Fruit fly (Drosophila melanogaster): Measurements from ENCODE around the gene S.

S gene

dm6 chr2L:1036811-1037296 lies 40.8 kb downstream of the S start, which contains the start of gene gNacalpha:
Gene gNacalpha, plus strand, starts transcription at chr2L:1037246.
- no peak for TF ChIP-seq CTCF (optimal IDR thresholded peaks at IDR 0.05)
- no peak for TF ChIP-seq CG8478 (optimal IDR thresholded peaks at IDR 0.05)

DNA sequence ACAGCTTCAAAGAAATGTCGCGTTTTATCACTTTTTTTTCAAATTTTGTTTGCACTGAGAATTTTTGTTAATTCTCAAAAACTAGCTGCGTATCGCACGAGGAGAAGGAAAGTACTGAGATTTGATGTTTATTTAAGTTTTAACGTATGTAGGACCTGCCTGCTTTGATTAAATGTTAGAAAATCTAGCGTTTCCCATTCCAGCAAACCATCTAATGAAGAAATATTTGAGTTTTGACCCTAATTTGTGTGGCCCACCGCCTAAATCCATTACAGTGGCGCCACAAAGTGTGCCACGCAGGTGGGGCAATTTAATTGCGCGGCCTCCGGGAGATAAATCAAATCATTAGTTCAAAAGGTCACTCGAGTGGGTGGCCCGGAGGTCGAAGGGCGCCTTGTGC lies 50.8 kb downstream of the S start, which contains the start of gene CG4375:
CG4375 (minus strand) TSS at position 101 of the 400 bp plus-strand sequence.
- TF ChIP-seq CG8478 (optimal IDR thresholded peaks at IDR 0.05) (no peak), CTCF (optimal IDR thresholded peaks at IDR 0.05) (no peak)

DNA sequence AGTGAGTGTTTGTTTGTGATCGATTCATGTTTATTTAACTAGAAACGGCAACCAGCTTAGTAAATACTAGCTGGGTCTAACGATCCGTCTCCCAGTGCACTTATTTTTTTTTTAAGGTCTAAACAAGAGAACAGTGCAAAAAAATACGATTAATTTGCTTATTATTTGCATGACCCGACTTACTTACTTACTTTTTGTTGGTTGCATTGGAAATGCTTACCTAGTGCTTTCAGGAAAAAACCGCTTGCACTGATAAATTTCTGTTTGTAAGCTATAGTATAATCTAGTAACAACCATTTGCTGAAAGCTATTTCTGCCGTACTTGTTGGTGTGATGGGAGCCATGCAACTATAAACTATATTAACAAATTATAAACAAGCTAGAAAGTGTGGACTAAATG lies 68.7 kb downstream of the S start:
- TF ChIP-seq CTCF (optimal IDR thresholded peaks at IDR 0.05), result no peak
- no peak for TF ChIP-seq CG8478 (optimal IDR thresholded peaks at IDR 0.05)

dm6 chr2L:1007840-1008241 lies 69.8 kb downstream of the S start:
- TF ChIP-seq CG8478 (optimal IDR thresholded peaks at IDR 0.05) (no peak), CTCF (optimal IDR thresholded peaks at IDR 0.05) (no peak)

dm6 chr2L:1007142-1007839 lies 70.3 kb downstream of the S start:
- no peak for TF ChIP-seq CTCF (optimal IDR thresholded peaks at IDR 0.05)
- TF ChIP-seq CG8478 (optimal IDR thresholded peaks at IDR 0.05), result no peak

- TF ChIP-seq CTCF (optimal IDR thresholded peaks at IDR 0.05) (peak; percentile 88 to 94), CG8478 (optimal IDR thresholded peaks at IDR 0.05) (no peak)
Measured at dm6 chr2L:1006516-1006915, 71.1 kb downstream of the S start.
